Worm (Caenorhabditis elegans): ENCODE data around the gene alh-10.

The alh-10 gene

ce11 chrX:7151189-7151857, 7.9 kb upstream of the alh-10 start, which contains the start of gene lam-2:
Gene lam-2 (minus strand): TSS chrX:7151239.
- TF ChIP-seq lin-11 (tag; optimal IDR thresholded peaks at IDR 0.05) (no peak), ceh-16 (tag; optimal IDR thresholded peaks at IDR 0.05) (no peak), dmd-4 (tag; optimal IDR thresholded peaks at IDR 0.05) (no peak), mab-5 (tag; optimal IDR thresholded peaks at IDR 0.05) (no peak)

- TF ChIP-seq peb-1 (tag; optimal IDR thresholded peaks at IDR 0.05): no peak
- TF ChIP-seq skn-1 (tag; optimal IDR thresholded peaks at IDR 0.05): no peak
- TF ChIP-seq mdl-1 (tag; optimal IDR thresholded peaks at IDR 0.05): no peak
- TF ChIP-seq aly-2 (tag; optimal IDR thresholded peaks at IDR 0.05): no peak
- no peak for TF ChIP-seq R02D3.7 (tag; optimal IDR thresholded peaks at IDR 0.05)
Measured at ce11 chrX:7149670-7150069, 6.2 kb upstream of the alh-10 start.

DNA sequence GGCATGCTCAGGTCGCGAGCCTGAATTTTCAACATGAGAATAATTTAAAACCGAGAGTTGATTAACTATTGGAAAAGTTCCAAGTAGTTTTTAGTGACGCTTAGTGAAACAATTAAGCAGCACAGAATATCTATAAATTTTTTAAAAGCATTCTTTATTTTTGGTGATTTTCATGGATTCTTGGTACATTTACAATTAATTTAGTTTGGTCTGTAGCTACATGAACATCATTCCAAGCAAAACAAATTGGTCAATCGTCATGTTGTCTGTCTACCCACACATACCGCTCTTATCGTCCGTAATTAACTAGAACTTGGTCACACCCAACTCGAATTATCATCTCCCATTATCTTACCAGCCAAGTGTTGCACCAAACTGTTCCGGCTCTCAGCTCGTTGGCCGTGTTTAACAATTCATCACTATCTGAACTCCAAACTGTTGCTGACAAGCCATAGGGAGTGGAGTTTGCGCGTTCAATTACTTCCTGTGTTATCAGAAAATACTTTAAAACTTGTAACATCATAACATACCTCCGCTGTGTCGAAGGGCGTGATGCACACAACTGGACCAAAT, 2.7 kb downstream of the alh-10 start:
- TF ChIP-seq fos-1 (tag; optimal IDR thresholded peaks at IDR 0.05) (peak; percentile 3), F13H6.1 (tag; optimal IDR thresholded peaks at IDR 0.05) (no peak), lin-11 (tag; optimal IDR thresholded peaks at IDR 0.05) (no peak), elt-1 (tag; optimal IDR thresholded peaks at IDR 0.05) (no peak), ceh-16 (tag; optimal IDR thresholded peaks at IDR 0.05) (no peak)

- TF ChIP-seq fos-1 (tag; optimal IDR thresholded peaks at IDR 0.05) (peak; percentile 3), ama-1 (optimal IDR thresholded peaks at IDR 0.05) (no peak), aly-2 (tag; optimal IDR thresholded peaks at IDR 0.05) (no peak), nhr-25 (tag; optimal IDR thresholded peaks at IDR 0.05) (no peak)
Measured at ce11 chrX:7139614-7140013, 3.8 kb downstream of the alh-10 start, which contains the start of gene clec-86. Gene clec-86 (plus strand): TSS chrX:7139875.

DNA sequence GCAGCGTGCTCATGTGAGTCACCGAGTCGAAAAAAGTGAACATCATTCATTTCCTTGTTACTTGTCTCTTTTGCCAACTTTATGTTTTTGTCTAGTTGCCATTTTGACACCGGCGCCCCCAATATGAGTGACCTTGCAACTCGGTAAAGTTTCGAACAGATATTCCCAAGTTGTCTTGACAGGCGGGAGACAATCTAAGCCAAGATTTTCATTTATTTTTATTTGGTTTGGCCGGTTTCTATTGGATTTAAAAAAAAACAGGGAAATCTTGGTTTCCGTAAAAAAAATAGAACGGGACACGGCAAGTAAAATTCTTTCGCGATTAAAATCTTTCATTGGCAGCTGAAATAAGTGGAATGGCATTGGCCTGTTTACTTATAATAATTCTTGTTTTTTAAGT, 12.2 kb downstream of the alh-10 start:
- no peak for TF ChIP-seq blmp-1 (tag; optimal IDR thresholded peaks at IDR 0.05; ENCODE audit: insufficient read depth)
- TF ChIP-seq ama-1 (optimal IDR thresholded peaks at IDR 0.05): no peak
- no peak for TF ChIP-seq nhr-12 (tag; optimal IDR thresholded peaks at IDR 0.05)
- no peak for TF ChIP-seq dmd-4 (tag; optimal IDR thresholded peaks at IDR 0.05)
- TF ChIP-seq skn-1 (tag; optimal IDR thresholded peaks at IDR 0.05): no peak

DNA sequence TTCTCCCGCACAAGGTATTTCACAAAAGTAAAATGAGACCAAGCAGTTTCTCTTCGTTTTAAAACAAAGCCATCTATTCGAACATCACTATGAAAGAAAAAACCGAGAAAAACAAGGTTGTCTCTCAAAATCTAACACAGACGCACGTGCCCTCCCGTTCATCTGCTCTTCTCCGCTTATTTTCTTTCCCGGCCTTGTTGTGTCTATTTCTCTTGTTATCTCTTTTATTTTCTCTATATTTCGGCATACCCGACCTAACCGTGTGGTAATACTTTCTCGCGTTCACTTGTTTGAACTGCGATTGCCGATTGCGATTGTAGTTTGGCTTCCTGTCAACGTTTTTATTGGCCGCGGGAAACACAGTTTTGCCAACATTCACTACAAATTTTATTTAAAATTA, 14.0 kb downstream of the alh-10 start:
- no peak for TF ChIP-seq R02D3.7 (tag; optimal IDR thresholded peaks at IDR 0.05)
- TF ChIP-seq lsy-2 (tag; optimal IDR thresholded peaks at IDR 0.05): peak in 1 of 2 experiments; percentile 14
- peak; percentile 1 for TF ChIP-seq C34F6.9 (tag; optimal IDR thresholded peaks at IDR 0.05)
- TF ChIP-seq sem-4 (tag; optimal IDR thresholded peaks at IDR 0.05): peak; percentile 12
- TF ChIP-seq sma-9 (GFP tag; optimal IDR thresholded peaks at IDR 0.05): peak; percentile 30
- no peak for TF ChIP-seq sma-9 (tag; optimal IDR thresholded peaks at IDR 0.05)
- peak; percentile 28 for TF ChIP-seq fos-1 (tag; optimal IDR thresholded peaks at IDR 0.05)
- TF ChIP-seq mab-5 (tag; optimal IDR thresholded peaks at IDR 0.05): no peak
- no peak for TF ChIP-seq mbf-1 (tag; optimal IDR thresholded peaks at IDR 0.05)
- peak; percentile 51 for TF ChIP-seq nhr-25 (tag; optimal IDR thresholded peaks at IDR 0.05)
- peak; percentile 32 for TF ChIP-seq nhr-129 (tag; optimal IDR thresholded peaks at IDR 0.05)
- TF ChIP-seq ztf-1 (GFP tag; conservative IDR thresholded peaks at IDR 0.05): no peak
- TF ChIP-seq ceh-16 (tag; optimal IDR thresholded peaks at IDR 0.05): no peak
- no peak for TF ChIP-seq nhr-12 (tag; optimal IDR thresholded peaks at IDR 0.05)
- no peak for TF ChIP-seq blmp-1 (tag; optimal IDR thresholded peaks at IDR 0.05; ENCODE audit: insufficient read depth)
- peak; percentile 64 to 77 for TF ChIP-seq mdl-1 (tag; optimal IDR thresholded peaks at IDR 0.05)
- no peak for TF ChIP-seq peb-1 (tag; optimal IDR thresholded peaks at IDR 0.05)

- TF ChIP-seq nhr-25 (tag; optimal IDR thresholded peaks at IDR 0.05): no peak
- TF ChIP-seq mbf-1 (tag; optimal IDR thresholded peaks at IDR 0.05): no peak
- TF ChIP-seq F13H6.1 (tag; optimal IDR thresholded peaks at IDR 0.05): no peak
- TF ChIP-seq C34F6.9 (tag; optimal IDR thresholded peaks at IDR 0.05): no peak
- TF ChIP-seq ztf-11 (tag; optimal IDR thresholded peaks at IDR 0.05): no peak
- TF ChIP-seq elt-3 (tag; optimal IDR thresholded peaks at IDR 0.05): no peak
- TF ChIP-seq unc-39 (tag; optimal IDR thresholded peaks at IDR 0.05): no peak
- no peak for TF ChIP-seq nhr-6 (tag; optimal IDR thresholded peaks at IDR 0.05)
- no peak for TF ChIP-seq lin-13 (GFP tag; optimal IDR thresholded peaks at IDR 0.05)
Measured at ce11 chrX:7128615-7129014, 14.8 kb downstream of the alh-10 start.
